Fruit fly (Drosophila melanogaster) whole organism: ENCODE results near the gene GXIVsPLA2.

Experiments
- CG8478 ChIP-seq: fragments of >200 bp; optimal IDR thresholded peaks from 2 replicates; lab custom pipeline; 2018; ENCODE audit warnings: inconsistent platforms
- Dll ChIP-seq: fragments of >200 bp; optimal IDR thresholded peaks from 2 replicates; lab custom pipeline; 2017
- EcR ChIP-seq, 2 experiments: fragments of >200 bp; optimal IDR thresholded peaks; 2 replicates each; lab custom pipeline; 2017; ENCODE audit warnings: missing biosample characterization in 2 of 2, missing genetic modification characterization in 2 of 2, missing genetic modification reagents in 2 of 2
- pan ChIP-seq: fragments of >200 bp; optimal IDR thresholded peaks from 2 replicates; lab custom pipeline; 2017
- psq ChIP-seq: fragments of >200 bp; optimal IDR thresholded peaks from 2 replicates; lab custom pipeline; 2017
- usp ChIP-seq: fragments of >200 bp; optimal IDR thresholded peaks from 2 replicates; lab custom pipeline; 2017; ENCODE audit warnings: missing biosample characterization, missing genetic modification characterization, mixed read lengths

GXIVsPLA2 gene

DNA sequence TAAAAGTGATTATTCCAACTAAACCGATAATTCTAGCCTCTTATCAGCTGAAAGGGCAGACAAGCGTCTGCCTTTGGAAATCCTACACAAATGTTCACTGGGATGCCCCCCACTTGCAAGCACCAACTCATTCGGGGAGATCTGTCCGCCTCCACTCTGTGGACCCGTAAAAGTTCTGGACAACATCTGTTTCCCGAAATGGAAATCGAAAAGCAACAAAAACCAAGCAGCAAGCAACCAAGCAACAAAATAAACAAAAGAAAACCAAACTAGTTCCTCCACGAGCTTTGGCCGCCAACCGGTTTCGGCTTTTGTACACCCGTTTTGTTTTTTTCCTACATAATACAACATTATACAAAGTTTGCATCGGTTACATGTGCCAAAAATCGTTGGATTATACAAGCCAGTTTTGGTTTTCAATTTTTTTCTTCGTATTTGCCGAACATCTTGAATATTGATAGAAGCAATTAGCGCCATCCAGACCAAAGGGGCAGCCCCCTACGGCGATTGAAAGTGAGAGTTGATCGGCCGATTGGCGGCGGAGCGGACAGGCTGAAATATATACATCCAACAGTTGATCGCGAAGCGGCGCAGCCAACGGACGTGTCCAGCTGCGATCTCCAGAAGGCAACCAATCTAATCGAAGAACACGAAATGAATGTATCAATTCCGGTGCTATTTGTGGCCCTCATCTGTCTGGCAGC lies 3.9 kb downstream of the GXIVsPLA2 start, which contains the start of gene CG17032:
Gene CG17032 (plus strand): TSS at position 232 of the 704 bp plus-strand sequence.
- TF ChIP-seq EcR (GFP tag; optimal IDR thresholded peaks at IDR 0.05; lab: Kevin White, UChicago) (no peak), pan (lab: Kevin White, UChicago) (no peak), Dll (lab: Kevin White, UChicago) (no peak), CG8478 (no peak), usp (GFP tag; lab: Kevin White, UChicago) (no peak), psq (lab: Kevin White, UChicago) (no peak)

DNA sequence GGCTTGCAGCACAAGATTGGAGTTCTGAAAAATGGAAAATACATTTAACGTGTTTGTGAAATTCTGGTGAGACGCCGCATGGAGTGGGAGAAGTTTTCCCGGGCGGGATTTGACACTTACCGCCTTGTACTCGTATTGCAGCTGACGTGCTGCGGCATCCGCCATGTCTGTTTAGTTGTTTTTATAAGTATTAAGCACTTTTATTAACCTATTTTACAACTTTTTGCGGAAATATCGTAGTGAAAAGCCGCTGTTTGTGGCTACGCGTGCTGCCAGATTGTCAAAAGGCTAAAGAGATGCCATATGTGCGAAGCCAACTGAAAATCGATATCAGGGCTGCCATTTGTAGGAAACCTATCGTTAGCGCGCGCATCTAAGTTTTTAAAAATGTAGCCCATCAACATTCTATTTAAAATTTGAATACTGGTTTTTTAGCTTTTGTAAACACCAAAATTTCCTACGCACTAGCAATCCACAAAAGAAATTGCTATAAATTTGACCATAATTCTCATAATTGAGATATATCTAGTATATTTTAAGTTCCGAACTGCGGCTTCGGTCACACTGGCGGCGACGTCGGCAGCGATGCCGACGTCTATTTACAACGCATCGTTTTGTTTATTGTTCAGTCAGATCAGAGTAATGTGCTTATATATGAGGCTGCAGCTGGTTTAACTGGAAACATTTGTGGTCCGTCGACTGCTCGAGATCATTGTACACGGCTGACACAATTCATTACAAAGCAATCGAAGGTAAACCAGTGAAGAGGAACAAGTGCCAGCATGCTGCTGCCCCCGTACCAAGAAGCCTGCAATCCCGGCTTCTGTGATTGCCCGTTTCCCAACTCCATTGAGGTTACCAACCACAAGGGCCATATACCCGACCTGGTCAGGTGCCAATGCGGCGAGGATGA lies 12.9 kb downstream of the GXIVsPLA2 start, which contains the start of the genes Brr2 and CG10516:
Gene Brr2 (minus strand): TSS at position 285 of the 913 bp plus-strand sequence.
Gene CG10516 (plus strand): TSS at position 617 of the 913 bp plus-strand sequence.
- no peak for TF ChIP-seq pan (lab: Kevin White, UChicago)
- TF ChIP-seq Dll (lab: Kevin White, UChicago) = no peak
- no peak for TF ChIP-seq psq (lab: Kevin White, UChicago)
- no peak for TF ChIP-seq EcR (GFP tag; optimal IDR thresholded peaks at IDR 0.05; lab: Kevin White, UChicago)
- TF ChIP-seq CG8478 = no peak

DNA sequence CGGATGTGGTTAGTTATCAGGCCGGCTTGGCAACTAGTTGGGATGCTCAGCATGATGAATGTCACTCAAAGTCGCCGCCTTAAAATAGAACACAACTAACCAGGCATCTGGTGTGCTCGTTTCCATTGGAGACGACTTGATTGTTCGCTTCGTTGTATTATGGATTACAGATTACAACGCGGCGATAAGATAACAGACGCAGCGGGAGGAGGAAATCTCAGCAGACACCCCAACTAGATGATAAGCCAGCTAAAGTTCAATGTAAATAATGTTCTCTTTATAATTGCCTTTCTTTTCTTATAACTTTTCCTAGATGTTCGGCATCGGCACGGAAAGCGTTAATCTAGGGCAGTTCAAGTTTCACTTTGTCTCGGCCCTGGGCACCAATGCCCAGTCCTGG lies 13.8 kb downstream of the GXIVsPLA2 start:
- TF ChIP-seq psq (lab: Kevin White, UChicago) (no peak), EcR (GFP tag; optimal IDR thresholded peaks at IDR 0.05; lab: Kevin White, UChicago) (no peak), Dll (lab: Kevin White, UChicago) (no peak), usp (GFP tag; lab: Kevin White, UChicago) (no peak), pan (lab: Kevin White, UChicago) (no peak), CG8478 (no peak)

DNA sequence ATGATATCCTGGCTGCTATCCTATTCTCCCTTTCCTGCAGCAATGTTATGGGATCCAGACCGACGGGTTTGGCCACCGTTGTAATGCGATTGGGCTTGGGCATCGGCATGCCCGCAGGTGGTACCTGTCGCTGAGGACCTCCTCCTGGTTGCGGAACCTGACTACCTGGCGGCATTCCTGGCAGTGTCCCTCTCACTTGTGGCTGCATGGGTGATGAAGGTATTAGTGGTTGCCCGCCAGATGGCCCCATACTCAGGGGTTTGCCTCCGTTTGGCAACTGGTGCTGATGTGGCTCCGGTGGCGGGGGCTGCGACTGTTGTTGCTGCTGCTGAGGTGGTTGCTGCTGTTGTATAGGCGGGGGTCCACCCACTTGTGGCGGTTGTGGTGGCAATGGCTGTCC lies 19.3 kb downstream of the GXIVsPLA2 start:
- no peak for TF ChIP-seq usp (GFP tag; lab: Kevin White, UChicago)
- no peak for TF ChIP-seq CG8478
- no peak for TF ChIP-seq Dll (lab: Kevin White, UChicago)
- TF ChIP-seq pan (lab: Kevin White, UChicago) = no peak
- no peak for TF ChIP-seq psq (lab: Kevin White, UChicago)
- no peak for TF ChIP-seq EcR (GFP tag; optimal IDR thresholded peaks at IDR 0.05; lab: Kevin White, UChicago)

DNA sequence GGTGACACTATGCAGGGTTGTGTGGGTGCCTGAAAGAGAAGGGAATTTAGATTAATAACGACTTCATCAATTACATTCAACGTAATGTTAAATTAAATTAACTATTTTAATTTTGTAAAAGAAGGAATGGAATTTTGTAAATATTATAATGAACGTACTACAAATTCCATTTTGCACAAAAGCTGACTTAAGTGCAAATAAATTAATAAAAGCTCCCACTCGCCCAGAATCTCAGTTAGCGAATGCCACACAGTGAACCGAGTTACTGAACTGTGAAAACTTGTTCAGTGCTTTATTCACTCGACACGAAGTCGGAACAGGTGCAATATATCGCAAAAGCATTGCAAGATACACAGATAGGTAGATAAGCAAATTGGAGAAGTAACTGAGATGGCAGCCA lies 20.2 kb downstream of the GXIVsPLA2 start, which contains the start of gene CG17026:
Gene CG17026 (plus strand): TSS at position 301 of the 400 bp plus-strand sequence.
- TF ChIP-seq psq (lab: Kevin White, UChicago) (no peak), Dll (lab: Kevin White, UChicago) (no peak), usp (GFP tag; lab: Kevin White, UChicago) (no peak), CG8478 (no peak), EcR (GFP tag; optimal IDR thresholded peaks at IDR 0.05; lab: Kevin White, UChicago) (no peak), pan (lab: Kevin White, UChicago) (no peak)

DNA sequence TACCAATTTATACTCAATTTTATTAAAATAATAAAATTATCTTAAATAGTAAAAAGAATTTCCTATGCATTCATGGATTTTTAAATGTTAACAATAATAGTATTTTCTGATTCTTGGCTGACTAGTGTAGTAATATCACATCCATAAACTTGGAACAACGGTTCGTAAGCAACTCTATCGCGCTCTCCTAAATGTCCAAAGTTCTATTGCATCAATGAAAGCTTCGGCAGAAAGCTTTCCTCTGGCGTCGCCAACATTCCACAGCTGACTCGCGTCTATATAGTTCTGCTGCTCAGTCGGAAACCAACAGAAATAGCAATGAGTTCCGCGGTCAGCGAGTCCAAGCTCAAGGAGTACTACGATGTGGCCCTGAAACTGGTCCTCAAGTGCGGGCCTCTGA lies 21.9 kb downstream of the GXIVsPLA2 start, which contains the start of gene CG17029:
Gene CG17029 (plus strand): TSS at position 113 of the 400 bp plus-strand sequence.
- TF ChIP-seq CG8478 (no peak), pan (lab: Kevin White, UChicago) (no peak), Dll (lab: Kevin White, UChicago) (no peak), EcR (GFP tag; optimal IDR thresholded peaks at IDR 0.05; lab: Kevin White, UChicago) (no peak), psq (lab: Kevin White, UChicago) (no peak), usp (GFP tag; lab: Kevin White, UChicago) (no peak)

DNA sequence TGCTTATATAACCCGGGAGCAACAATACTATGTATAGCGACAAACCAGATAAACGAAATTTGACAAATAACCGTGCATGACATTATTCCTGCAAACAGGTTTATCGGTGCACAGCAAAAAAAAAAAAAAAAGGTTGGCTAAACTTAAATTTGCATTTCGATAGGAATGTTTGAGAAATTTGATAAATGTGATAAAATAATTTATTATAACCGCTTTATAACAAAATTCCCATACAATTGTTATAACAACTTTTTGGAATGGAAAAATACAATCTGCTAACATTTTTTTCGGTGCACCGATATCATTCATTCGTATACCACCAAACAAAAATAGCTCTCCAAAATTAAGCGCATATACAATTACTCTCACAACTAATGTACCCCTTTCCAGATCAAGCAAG lies 22.7 kb downstream of the GXIVsPLA2 start:
- TF ChIP-seq EcR (GFP tag; optimal IDR thresholded peaks at IDR 0.05; lab: Kevin White, UChicago) = no peak
- TF ChIP-seq usp (GFP tag; lab: Kevin White, UChicago) = no peak
- TF ChIP-seq pan (lab: Kevin White, UChicago) = no peak
- no peak for TF ChIP-seq CG8478
- TF ChIP-seq Dll (lab: Kevin White, UChicago) = no peak

DNA sequence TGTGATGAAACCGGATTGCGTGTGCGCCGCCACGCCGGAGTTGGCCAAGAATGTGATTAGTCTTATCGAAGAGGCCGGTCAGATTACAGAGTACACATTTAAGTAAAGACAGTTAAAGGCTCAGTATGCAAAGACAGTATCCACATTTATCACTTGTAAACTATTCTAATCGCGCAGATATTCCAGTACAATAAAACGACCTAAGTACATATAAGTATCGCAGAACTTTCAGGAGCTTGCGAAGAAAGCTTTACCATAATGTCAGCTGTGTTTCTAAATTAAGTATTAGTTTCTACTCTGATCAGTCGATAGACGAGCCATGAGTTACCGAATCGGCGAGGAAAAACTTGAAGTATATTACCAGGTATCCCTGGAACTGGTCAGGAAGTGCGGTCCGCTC lies 23.3 kb downstream of the GXIVsPLA2 start, which contains the start of gene CG17028:
Gene CG17028 (plus strand): TSS at position 301 of the 400 bp plus-strand sequence.
- TF ChIP-seq EcR (GFP tag; optimal IDR thresholded peaks at IDR 0.05; lab: Kevin White, UChicago) = no peak
- no peak for TF ChIP-seq pan (lab: Kevin White, UChicago)

DNA sequence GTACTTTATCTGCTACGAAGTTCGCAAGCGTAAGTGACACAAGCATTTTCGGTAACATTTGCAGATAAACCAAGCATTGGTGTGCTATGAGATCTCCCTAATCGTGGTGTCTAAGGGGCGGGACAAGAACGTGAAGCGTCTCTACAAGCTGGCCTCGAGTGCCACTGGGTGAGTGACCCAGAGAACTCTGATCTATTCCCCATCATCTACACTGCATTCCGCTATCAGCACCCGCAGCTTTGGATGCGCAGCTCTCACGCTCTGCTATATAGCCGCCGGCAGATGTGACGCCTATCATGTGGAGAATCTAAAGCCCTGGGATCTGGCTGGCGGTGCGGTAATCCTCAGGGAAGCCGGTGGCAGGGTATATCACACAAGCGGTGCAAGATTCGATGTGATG lies 24.3 kb downstream of the GXIVsPLA2 start:
- TF ChIP-seq usp (GFP tag; lab: Kevin White, UChicago) (no peak), Dll (lab: Kevin White, UChicago) (no peak), EcR (GFP tag; optimal IDR thresholded peaks at IDR 0.05; lab: Kevin White, UChicago) (no peak), CG8478 (no peak), pan (lab: Kevin White, UChicago) (no peak), psq (lab: Kevin White, UChicago) (no peak)

DNA sequence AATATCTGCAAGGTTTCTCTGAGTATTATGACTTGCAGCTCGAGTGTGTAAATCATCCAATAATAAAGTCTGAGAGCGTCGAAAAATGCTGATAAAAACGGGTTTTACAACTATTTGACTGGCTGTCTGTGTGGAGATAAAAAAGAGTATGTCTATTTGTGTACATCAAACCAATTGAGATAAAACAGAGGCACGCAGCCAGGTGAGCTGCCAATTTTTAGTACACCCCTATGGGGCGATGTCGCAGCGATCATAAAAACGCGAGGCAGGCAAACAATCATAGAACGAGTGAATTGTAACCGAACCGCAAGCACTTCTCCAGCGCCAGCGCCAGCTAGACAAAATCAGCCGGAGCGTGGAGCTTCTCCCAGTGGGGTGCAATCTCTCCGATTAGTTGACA lies 25.0 kb downstream of the GXIVsPLA2 start, which contains the start of gene CG17027:
Gene CG17027 (plus strand): TSS at position 189 of the 400 bp plus-strand sequence.
- TF ChIP-seq usp (GFP tag; lab: Kevin White, UChicago) (no peak), CG8478 (no peak), Dll (lab: Kevin White, UChicago) (no peak), psq (lab: Kevin White, UChicago) (no peak), EcR (GFP tag; optimal IDR thresholded peaks at IDR 0.05; lab: Kevin White, UChicago) (no peak), pan (lab: Kevin White, UChicago) (no peak)

DNA sequence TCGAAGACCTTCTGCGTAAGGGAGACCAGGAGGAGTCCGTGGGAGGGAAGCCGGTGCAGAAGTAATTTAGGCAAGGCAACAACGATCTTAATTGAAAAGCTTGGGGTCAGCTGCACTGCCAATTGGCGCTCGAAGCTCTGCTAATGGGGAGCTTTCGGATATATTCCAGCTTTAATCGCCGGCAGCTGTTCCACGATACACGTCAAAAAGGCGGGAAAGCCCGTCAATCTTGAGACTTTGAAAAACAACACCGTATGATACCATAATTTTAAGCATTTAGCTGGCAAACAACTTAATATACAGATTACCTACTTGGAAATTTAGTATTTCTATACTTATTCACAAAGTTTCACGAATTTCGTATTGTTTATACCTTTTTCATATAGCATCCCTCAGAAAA lies 26.5 kb downstream of the GXIVsPLA2 start:
- no peak for TF ChIP-seq usp (GFP tag; lab: Kevin White, UChicago)
- TF ChIP-seq psq (lab: Kevin White, UChicago) = no peak
- no peak for TF ChIP-seq EcR (GFP tag; optimal IDR thresholded peaks at IDR 0.05; lab: Kevin White, UChicago)
- no peak for TF ChIP-seq pan (lab: Kevin White, UChicago)
- TF ChIP-seq Dll (lab: Kevin White, UChicago) = no peak
- no peak for TF ChIP-seq CG8478
